Worm (Caenorhabditis elegans) whole organism, L2 larva: ENCODE data around the gene str-253.

ENCODE experiments used
- C34F6.9 ChIP-seq: fragments of 150-350 bp; optimal IDR thresholded peaks from 2 replicates; lab custom pipeline; 2014; ENCODE audit warnings: missing biosample characterization, missing genetic modification characterization
- R02D3.7 ChIP-seq: fragments of 150-350 bp; optimal IDR thresholded peaks from 2 replicates; lab custom pipeline; 2014; ENCODE audit warnings: missing biosample characterization, missing genetic modification characterization
- Y55F3AM.14 ChIP-seq: fragments of 200-800 bp; sonication (Bioruptor generic); optimal IDR thresholded peaks from 2 replicates; lab custom pipeline; 2018; ENCODE audit warnings: mild to moderate bottlenecking, missing genetic modification characterization, missing compliant biosample characterization
- ZK546.5 ChIP-seq: sonication (generic microtip); optimal IDR thresholded peaks from 2 replicates; lab custom pipeline; 2017; ENCODE audit warnings: missing biosample characterization, missing genetic modification characterization
- alr-1 ChIP-seq: fragments of 150-350 bp; optimal IDR thresholded peaks from 2 replicates; lab custom pipeline; 2014; ENCODE audit warnings: missing biosample characterization, missing genetic modification characterization
- aly-2 ChIP-seq: fragments of 150-350 bp; optimal IDR thresholded peaks from 2 replicates; lab custom pipeline; 2014; ENCODE audit warnings: missing biosample characterization, missing genetic modification characterization
- ama-1 ChIP-seq: fragments of 150-350 bp; optimal IDR thresholded peaks from 2 replicates; lab custom pipeline; 2018; ENCODE audit warnings: inconsistent platforms
- ceh-16 ChIP-seq: fragments of 150-350 bp; optimal IDR thresholded peaks from 2 replicates; lab custom pipeline; 2014; ENCODE audit warnings: missing biosample characterization, missing genetic modification characterization
- crh-2 ChIP-seq: sonication (generic microtip); optimal IDR thresholded peaks from 2 replicates; lab custom pipeline; 2017; ENCODE audit warnings: missing biosample characterization, missing genetic modification characterization
- dmd-4 ChIP-seq: sonication (generic microtip); optimal IDR thresholded peaks from 2 replicates; lab custom pipeline; 2017; ENCODE audit warnings: missing biosample characterization, missing genetic modification characterization
- elt-1 ChIP-seq: fragments of 150-350 bp; optimal IDR thresholded peaks from 2 replicates; lab custom pipeline; 2014; ENCODE audit warnings: missing biosample characterization, missing genetic modification characterization
- fos-1 ChIP-seq: fragments of 150-350 bp; optimal IDR thresholded peaks from 2 replicates; lab custom pipeline; 2014; ENCODE audit warnings: missing biosample characterization, missing genetic modification characterization
- gmeb-1 ChIP-seq: fragments of 150-350 bp; optimal IDR thresholded peaks from 2 replicates; lab custom pipeline; 2014; ENCODE audit warnings: missing biosample characterization, missing genetic modification characterization
- lin-13 ChIP-seq: fragments of 150-350 bp; optimal IDR thresholded peaks from 2 replicates; lab custom pipeline; 2014; ENCODE audit warnings: missing biosample characterization, missing genetic modification reagents, missing genetic modification characterization
- lin-39 ChIP-seq: fragments of 150-350 bp; optimal IDR thresholded peaks from 2 replicates; lab custom pipeline; 2014; ENCODE audit warnings: missing biosample characterization, missing genetic modification reagents, missing genetic modification characterization
- mab-5 ChIP-seq: fragments of 150-350 bp; optimal IDR thresholded peaks from 2 replicates; lab custom pipeline; 2014; ENCODE audit warnings: missing biosample characterization, missing genetic modification characterization
- mbf-1 ChIP-seq: sonication (generic microtip); optimal IDR thresholded peaks from 2 replicates; lab custom pipeline; 2017; ENCODE audit warnings: missing biosample characterization, missing genetic modification characterization
- mdl-1 ChIP-seq, 2 experiments: fragments of 150-350 bp in 1 of 2; sonication (generic microtip) in 1 of 2; optimal IDR thresholded peaks; 2 replicates each; lab custom pipeline; 2017; ENCODE audit warnings: missing biosample characterization in 2 of 2, missing genetic modification characterization in 2 of 2
- nhr-10 ChIP-seq: sonication (generic microtip); optimal IDR thresholded peaks from 2 replicates; lab custom pipeline; 2017; ENCODE audit warnings: missing biosample characterization, missing genetic modification characterization
- nhr-12 ChIP-seq: fragments of 150-350 bp; optimal IDR thresholded peaks from 2 replicates; lab custom pipeline; 2014; ENCODE audit warnings: missing biosample characterization, missing genetic modification characterization
- nhr-129 ChIP-seq: fragments of 150-350 bp; optimal IDR thresholded peaks from 2 replicates; lab custom pipeline; 2014; ENCODE audit warnings: missing biosample characterization, missing genetic modification characterization
- nhr-21 ChIP-seq: fragments of 150-350 bp; optimal IDR thresholded peaks from 2 replicates; lab custom pipeline; 2014; ENCODE audit warnings: missing biosample characterization, missing genetic modification characterization
- nhr-6 ChIP-seq: fragments of 150-350 bp; optimal IDR thresholded peaks from 2 replicates; lab custom pipeline; 2014; ENCODE audit warnings: missing biosample characterization, missing genetic modification characterization
- nhr-77 ChIP-seq: fragments of 150-350 bp; optimal IDR thresholded peaks from 2 replicates; lab custom pipeline; 2014; ENCODE audit warnings: missing biosample characterization, missing genetic modification characterization
- peb-1 ChIP-seq: fragments of 150-350 bp; optimal IDR thresholded peaks from 2 replicates; lab custom pipeline; 2014; ENCODE audit warnings: missing biosample characterization, missing genetic modification characterization
- skn-1 ChIP-seq: sonication (generic microtip); optimal IDR thresholded peaks from 2 replicates; lab custom pipeline; 2017; ENCODE audit warnings: missing biosample characterization, missing genetic modification characterization
- sma-3 ChIP-seq: sonication (generic microtip); optimal IDR thresholded peaks from 2 replicates; lab custom pipeline; 2016; ENCODE audit warnings: missing genetic modification reagents, missing genetic modification characterization, missing compliant biosample characterization
- sma-9 ChIP-seq, 2 experiments: fragments of 150-350 bp in 1 of 2; sonication (generic microtip) in 1 of 2; optimal IDR thresholded peaks; 2 replicates each; lab custom pipeline; 2014 to 2016; ENCODE audit warnings: missing genetic modification characterization in 2 of 2, mild to moderate bottlenecking in 1 of 2, missing biosample characterization in 1 of 2, missing compliant biosample characterization in 1 of 2, missing genetic modification reagents in 1 of 2, moderate library complexity in 1 of 2
- snpc-4 ChIP-seq: fragments of 150-350 bp; optimal IDR thresholded peaks from 2 replicates; lab custom pipeline; 2014; ENCODE audit warnings: missing biosample characterization, missing genetic modification characterization
- unc-39 ChIP-seq: fragments of 150-350 bp; optimal IDR thresholded peaks from 2 replicates; lab custom pipeline; 2014; ENCODE audit warnings: missing biosample characterization, missing genetic modification characterization
- unc-55 ChIP-seq: fragments of 150-350 bp; sonication (generic microtip); optimal IDR thresholded peaks from 3 replicates; lab custom pipeline; 2014; ENCODE audit warnings: missing biosample characterization, missing genetic modification reagents, missing genetic modification characterization
- ztf-1 ChIP-seq: fragments of 200-800 bp; sonication (Bioruptor generic); conservative IDR thresholded peaks from 2 replicates; pipeline ENCODE4 v1.3.6; 2022; ENCODE audit warnings: missing genetic modification characterization, missing compliant biosample characterization

str-253 gene

ce11 chrV:2242630-2243029 is 11.8 kb downstream of the str-253 start, which contains the start of gene cyp-33C3:
Gene cyp-33C3, plus strand, starts transcription at chrV:2242778.
- TF ChIP-seq lin-39 (tag; lab: Kevin White, UChicago) (no peak), nhr-21 (no peak), snpc-4 (no peak), unc-55 (GFP tag; lab: Kevin White, UChicago) (no peak), skn-1 (tag; lab: Kevin White, UChicago) (no peak), sma-3 (GFP tag; lab: Kevin White, UChicago) (no peak), R02D3.7 (tag; lab: Kevin White, UChicago) (no peak), C34F6.9 (no peak), elt-1 (tag; lab: Kevin White, UChicago) (no peak), ZK546.5 (tag; lab: Kevin White, UChicago) (no peak), aly-2 (tag; lab: Kevin White, UChicago) (no peak), ama-1 (lab: Kevin White, UChicago) (no peak), lin-13 (no peak)

DNA sequence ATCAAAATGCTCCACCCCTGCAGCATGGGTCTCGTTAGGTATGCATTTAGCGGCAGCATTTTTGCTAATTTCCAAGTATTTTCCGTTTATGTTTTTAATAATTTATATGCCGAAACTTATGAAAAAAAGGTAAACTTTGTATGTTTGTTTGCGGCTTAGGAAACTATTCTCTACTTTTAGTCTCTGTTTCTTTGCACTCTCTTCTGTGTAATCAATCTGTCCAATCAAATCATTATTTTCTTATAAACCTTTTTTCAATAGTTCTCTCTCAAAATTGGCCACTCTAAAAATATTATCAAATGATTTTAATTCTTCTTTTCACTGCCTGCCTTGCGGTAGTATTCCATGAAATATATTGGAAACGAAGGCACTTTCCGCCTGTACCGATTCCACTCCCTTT is 16.4 kb downstream of the str-253 start:
- TF ChIP-seq gmeb-1 (tag; lab: Kevin White, UChicago): peak; percentile 16
- TF ChIP-seq ztf-1 (GFP tag; lab: Robert Waterston, UW): no peak

DNA sequence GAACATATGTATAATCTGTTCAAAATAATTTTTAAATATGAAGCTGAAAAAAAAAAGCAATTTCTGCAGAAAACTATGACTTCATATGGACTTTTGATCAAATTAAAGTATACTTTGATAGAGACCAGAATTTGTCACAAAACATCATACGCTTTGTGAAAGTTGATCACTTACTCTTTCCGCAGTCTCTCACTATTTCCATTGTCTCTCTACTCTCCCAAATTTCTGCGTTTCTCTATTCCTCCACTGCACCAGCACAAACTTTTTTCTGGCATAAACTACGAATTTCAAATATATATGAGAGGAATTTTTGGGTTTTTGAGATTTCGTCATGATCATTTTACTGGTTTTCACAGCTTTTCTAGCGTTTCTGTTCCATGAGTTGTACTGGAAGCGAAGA is 18.6 kb downstream of the str-253 start, which contains the start of gene cyp-33C4:
TSS of gene cyp-33C4 (plus strand) at position 293 of the 400 bp plus-strand sequence.
- TF ChIP-seq nhr-12 (no peak), gmeb-1 (tag; lab: Kevin White, UChicago) (peak; percentile 3), fos-1 (tag; lab: Kevin White, UChicago) (peak; percentile 31), C34F6.9 (peak; percentile 28), unc-39 (tag; lab: Kevin White, UChicago) (no peak), crh-2 (tag; lab: Kevin White, UChicago) (no peak), unc-55 (GFP tag; lab: Kevin White, UChicago) (peak; percentile 34), nhr-129 (tag; lab: Kevin White, UChicago) (peak; percentile 7), ceh-16 (tag; lab: Kevin White, UChicago) (no peak), sma-9 (GFP tag; optimal IDR thresholded peaks at IDR 0.05; lab: Kevin White, UChicago) (peak; percentile 32), sma-9 (tag; optimal IDR thresholded peaks at IDR 0.05; lab: Kevin White, UChicago) (no peak)
- TF ChIP-seq, all 48 proteins: peak for 6

DNA sequence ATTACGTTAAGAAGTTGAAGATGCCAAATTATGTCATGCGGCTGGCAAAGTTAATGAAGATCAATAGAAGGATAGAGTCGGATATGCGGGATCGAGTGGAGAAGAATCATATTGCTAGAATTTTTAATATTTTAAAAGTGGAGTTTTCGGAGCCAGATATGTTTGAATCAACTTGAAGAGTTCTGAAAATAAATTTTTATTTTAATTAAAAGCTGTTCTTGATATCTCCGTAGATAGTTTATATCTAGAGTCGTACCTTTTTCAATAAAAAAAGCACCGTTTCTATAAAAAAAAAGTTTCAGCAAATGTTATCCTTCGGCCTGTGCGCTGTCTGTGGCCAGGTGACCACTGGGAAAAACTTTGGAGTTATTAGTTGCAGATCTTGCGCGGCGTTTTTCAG is 21.2 kb downstream of the str-253 start, which contains the start of gene nhr-96:
TSS of gene nhr-96 (plus strand) at position 301 of the 400 bp plus-strand sequence.
- TF ChIP-seq snpc-4: no peak
- no peak for TF ChIP-seq nhr-129 (tag; lab: Kevin White, UChicago)
- no peak for TF ChIP-seq nhr-10
- no peak for TF ChIP-seq nhr-6 (tag; lab: Kevin White, UChicago)

ce11 chrV:2230912-2231311 is 23.5 kb downstream of the str-253 start, which contains the start of gene nhr-134:
Gene nhr-134, plus strand, starts transcription at chrV:2231223.
- TF ChIP-seq C34F6.9 (peak; percentile 34), Y55F3AM.14 (no peak), crh-2 (tag; lab: Kevin White, UChicago) (peak; percentile 38), fos-1 (tag; lab: Kevin White, UChicago) (peak; percentile 4)

DNA sequence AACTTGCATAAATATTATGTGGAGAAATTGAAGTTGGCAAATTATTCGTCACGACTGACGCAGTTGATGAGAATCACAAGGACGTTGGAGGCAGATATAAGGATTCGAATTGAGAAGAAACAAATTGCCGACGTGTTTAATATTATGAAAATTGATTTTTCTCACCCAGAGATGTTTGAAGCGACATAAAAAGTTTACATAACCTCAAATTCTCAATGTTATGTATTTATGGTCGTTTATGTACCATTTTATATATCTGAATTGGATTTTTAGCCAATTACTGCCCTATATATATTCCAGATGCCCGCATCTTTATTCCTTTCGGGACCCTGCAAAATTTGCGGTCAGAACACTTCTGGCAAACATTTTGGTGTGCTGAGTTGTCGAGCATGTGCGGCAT is 25.6 kb downstream of the str-253 start, which contains the start of gene nhr-126:
TSS of gene nhr-126 (plus strand) at position 301 of the 400 bp plus-strand sequence.
- TF ChIP-seq unc-55 (GFP tag; lab: Kevin White, UChicago) (no peak), dmd-4 (tag; lab: Kevin White, UChicago) (no peak), snpc-4 (no peak), ama-1 (lab: Kevin White, UChicago) (no peak), lin-39 (tag; lab: Kevin White, UChicago) (no peak), alr-1 (tag; lab: Kevin White, UChicago) (no peak), peb-1 (tag; lab: Kevin White, UChicago) (no peak), nhr-129 (tag; lab: Kevin White, UChicago) (no peak), mdl-1 (tag; optimal IDR thresholded peaks at IDR 0.05; lab: Kevin White, UChicago) (no peak), mbf-1 (tag; lab: Kevin White, UChicago) (no peak), ztf-1 (GFP tag; lab: Robert Waterston, UW) (no peak), unc-39 (tag; lab: Kevin White, UChicago) (no peak), mab-5 (tag; lab: Kevin White, UChicago) (no peak), ZK546.5 (tag; lab: Kevin White, UChicago) (no peak), skn-1 (tag; lab: Kevin White, UChicago) (no peak), fos-1 (tag; lab: Kevin White, UChicago) (no peak), nhr-77 (tag; lab: Kevin White, UChicago) (no peak), crh-2 (tag; lab: Kevin White, UChicago) (no peak)
